Worm (Caenorhabditis elegans): ENCODE measurements around the gene apt-9.

DNA sequence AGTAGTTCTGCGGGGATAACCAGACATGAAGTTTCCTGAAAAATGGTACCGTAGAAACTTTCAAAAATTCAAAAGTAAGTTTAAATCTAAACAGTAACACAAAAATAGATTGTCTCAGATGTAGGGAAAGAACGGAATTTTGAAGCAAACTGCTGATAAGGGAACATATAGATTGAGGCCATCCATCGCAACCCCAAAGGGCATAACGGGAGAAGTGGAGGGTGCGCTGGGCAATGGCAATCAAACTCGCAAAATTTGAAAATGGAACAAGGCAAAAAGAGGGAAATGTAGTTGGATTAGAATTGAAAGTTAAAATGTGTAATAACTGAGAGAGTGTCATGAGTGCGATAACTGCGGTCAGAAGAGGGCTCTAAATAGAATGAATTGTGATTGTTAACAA lies 34.8 kb downstream of the apt-9 start:
- TF ChIP-seq nhr-77 (tag; optimal IDR thresholded peaks at IDR 0.05) (no peak), isw-1 (GFP tag; IDR thresholded peaks at IDR 0.05) (no peak), egl-27 (tag; optimal IDR thresholded peaks at IDR 0.05) (no peak), unc-62 (GFP tag; optimal IDR thresholded peaks at IDR 0.05) (no peak), nhr-76 (tag; optimal IDR thresholded peaks at IDR 0.05) (no peak), ama-1 (optimal IDR thresholded peaks at IDR 0.05) (no peak), ces-1 (GFP tag; optimal IDR thresholded peaks at IDR 0.05) (no peak)
